Fruit fly (Drosophila melanogaster): ENCODE measurements around the gene CG15482.

The CG15482 gene

DNA sequence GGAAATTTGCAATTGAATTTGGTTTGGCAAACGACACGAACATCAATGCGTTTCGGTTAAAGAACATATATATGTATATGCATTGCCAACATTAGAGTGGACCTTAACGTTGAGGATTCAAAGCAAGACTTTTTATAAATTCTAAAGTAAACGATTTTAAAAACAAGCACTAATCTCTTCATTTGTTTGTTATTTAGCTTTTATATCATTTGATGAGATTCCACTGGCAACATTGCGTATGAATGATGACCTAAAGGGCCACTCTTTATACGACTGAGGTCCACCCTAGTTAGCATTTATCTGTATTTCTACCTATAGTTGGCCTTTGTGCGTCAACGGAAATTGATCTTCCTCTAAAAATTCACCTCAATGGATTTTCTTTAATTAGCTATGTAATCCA is 47.1 kb upstream of the CG15482 start (continued):
- TF ChIP-seq CG12104 (GFP tag; optimal IDR thresholded peaks at IDR 0.05) (no peak), hbn (GFP tag; IDR thresholded peaks at IDR 0.05; ENCODE audit: partially characterized antibody) (no peak), bcd (GFP tag; optimal IDR thresholded peaks at IDR 0.05) (peak; percentile 1), ro (GFP tag; IDR thresholded peaks at IDR 0.05) (no peak), CG11456 (GFP tag; IDR thresholded peaks at IDR 0.05) (no peak), CG32772 (GFP tag; IDR thresholded peaks at IDR 0.05) (no peak), cato (GFP tag; optimal IDR thresholded peaks at IDR 0.05; ENCODE audit: borderline replicate concordance) (no peak), nau (GFP tag; optimal IDR thresholded peaks at IDR 0.05) (no peak), zen (tag; optimal IDR thresholded peaks at IDR 0.05) (no peak), seq (GFP tag; IDR thresholded peaks at IDR 0.05) (0 out of 2 replicates have a peak, but pooled peaks have one; percentile 19), Tbp (GFP tag; optimal IDR thresholded peaks at IDR 0.05) (no peak), bbx (GFP tag; IDR thresholded peaks at IDR 0.05; ENCODE audit: partially characterized antibody) (no peak), Oli (tag; optimal IDR thresholded peaks at IDR 0.05) (peak; percentile 34), Sox102F (GFP tag; optimal IDR thresholded peaks at IDR 0.05) (peak; percentile 54), CG2116 (GFP tag; optimal IDR thresholded peaks at IDR 0.05) (no peak), Nf-YB (GFP tag; optimal IDR thresholded peaks at IDR 0.05) (no peak), nmo (GFP tag; optimal IDR thresholded peaks at IDR 0.05) (peak; percentile 12), CG2889 (GFP tag; IDR thresholded peaks at IDR 0.05) (no peak), CG9609 (GFP tag; optimal IDR thresholded peaks at IDR 0.05) (no peak), CG7963 (GFP tag; IDR thresholded peaks at IDR 0.05; ENCODE audit: partially characterized antibody) (no peak), gem (tag; optimal IDR thresholded peaks at IDR 0.05) (peak; percentile 68), CG18619 (GFP tag; optimal IDR thresholded peaks at IDR 0.05) (no peak), ara (GFP tag; IDR thresholded peaks at IDR 0.05) (0 out of 2 replicates have a peak, but pooled peaks have one; percentile 26), Ada2b (GFP tag; IDR thresholded peaks at IDR 0.05) (peak; percentile 23; the same call in 1 of the 2 replicates), CG10209 (GFP tag; optimal IDR thresholded peaks at IDR 0.05) (no peak), dysf (GFP tag; IDR thresholded peaks at IDR 0.05) (no peak), Xrp1 (GFP tag; IDR thresholded peaks at IDR 0.05) (peak; percentile 40; the same call in 1 of the 2 replicates), ranshi (GFP tag; IDR thresholded peaks at IDR 0.05) (no peak), CG7839 (tag; optimal IDR thresholded peaks at IDR 0.05) (peak; percentile 48), Dad (GFP tag; optimal IDR thresholded peaks at IDR 0.05) (peak; percentile 6), eve (GFP tag; optimal IDR thresholded peaks at IDR 0.05) (peak in 1 of 2 experiments; percentile 40), Ets65A (GFP tag) (peak; percentile 31), Sox100B (GFP tag; optimal IDR thresholded peaks at IDR 0.05) (peak; percentile 8), B-H1 (GFP tag; IDR thresholded peaks at IDR 0.05) (0 out of 3 replicates have a peak, but pooled peaks have one; percentile 18), nerfin-2 (GFP tag; IDR thresholded peaks at IDR 0.05; ENCODE audit: partially characterized antibody) (no peak), CG2712 (tag; optimal IDR thresholded peaks at IDR 0.05) (peak; percentile 50), Fer1 (GFP tag; optimal IDR thresholded peaks at IDR 0.05) (no peak)

DNA sequence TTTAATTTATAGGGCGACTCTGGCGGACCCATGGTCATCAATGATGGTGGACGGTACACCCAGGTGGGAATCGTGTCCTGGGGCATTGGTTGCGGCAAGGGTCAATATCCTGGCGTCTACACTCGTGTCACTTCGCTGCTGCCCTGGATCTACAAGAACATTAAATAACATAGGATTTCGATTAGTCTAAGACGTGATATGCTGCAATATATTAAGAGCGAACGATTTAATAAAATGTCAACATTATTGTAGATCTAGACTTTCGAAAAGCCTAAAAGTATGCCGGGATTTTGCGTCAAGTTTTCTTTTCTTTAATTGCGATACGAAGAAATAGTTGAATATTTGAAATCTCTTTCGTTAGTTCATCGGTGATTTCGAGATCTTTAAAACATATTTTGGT is 45.6 kb upstream of the CG15482 start, which contains the start of gene Naa20B:
Gene Naa20B, plus strand, starts transcription at position 301 of the 400 bp plus-strand sequence.
- TF ChIP-seq CG9215 (GFP tag; IDR thresholded peaks at IDR 0.05) = no peak
- TF ChIP-seq Med (GFP tag) = no peak
- no peak for TF ChIP-seq CG15011 (GFP tag; optimal IDR thresholded peaks at IDR 0.05)

All from whole organism, embryonic.